Worm (Caenorhabditis elegans) whole organism, L4/young adult: ENCODE measurements around the gene unc-105.

Source experiments
- W03F9.2 ChIP-seq: fragments of 150-350 bp; optimal IDR thresholded peaks from 2 replicates; lab custom pipeline; 2014; ENCODE audit warnings: missing biosample characterization, missing genetic modification characterization
- dao-5 ChIP-seq: sonication (generic microtip); optimal IDR thresholded peaks from 2 replicates; lab custom pipeline; 2016; ENCODE audit warnings: missing genotype, missing genetic modification characterization, moderate library complexity, missing compliant biosample characterization
- him-1 ChIP-seq: sonication (generic microtip); optimal IDR thresholded peaks from 2 replicates; lab custom pipeline; 2016; ENCODE audit warnings: missing genotype, missing genetic modification reagents, missing genetic modification characterization, missing compliant biosample characterization

Gene unc-105

DNA sequence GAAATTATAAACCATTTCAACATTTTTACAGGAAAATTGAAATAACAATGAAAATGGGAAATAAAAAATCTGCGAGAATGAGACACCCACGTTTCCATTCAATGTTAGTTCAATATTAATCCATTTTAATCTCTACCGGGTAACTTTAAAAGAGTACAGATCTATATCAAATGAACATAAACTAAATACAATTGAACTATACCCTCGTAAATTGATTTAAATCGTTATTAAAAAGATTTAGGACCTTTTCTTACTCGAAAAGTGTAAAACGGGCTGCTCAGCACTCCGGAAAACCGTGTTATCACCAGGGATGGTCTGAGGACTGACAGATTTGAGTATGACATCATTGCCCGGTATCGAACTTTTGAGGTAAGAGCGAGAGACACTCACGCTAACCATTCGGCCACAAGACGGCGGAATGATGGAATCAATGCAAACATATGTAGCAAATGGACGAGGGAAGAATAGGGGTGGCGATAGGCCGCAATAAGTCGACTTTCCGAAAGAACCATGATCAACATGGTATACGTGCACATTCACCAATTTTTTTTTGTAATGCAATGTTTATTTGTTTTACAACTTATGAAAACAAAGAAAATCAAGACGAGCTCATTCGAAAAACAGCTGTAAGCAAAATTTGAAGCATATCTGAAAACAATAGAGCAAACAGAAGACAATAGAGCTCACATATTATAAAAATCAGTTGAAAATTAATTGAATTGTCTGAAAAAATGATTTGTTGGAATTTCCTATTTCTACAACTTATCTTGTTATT is 9.2 kb upstream of the unc-105 start, which contains the start of the genes chst-1 and C41C4.9:
TSS of gene chst-1 (minus strand) at position 51 of the 775 bp plus-strand sequence.
TSS of gene C41C4.9 (plus strand) at position 725 of the 775 bp plus-strand sequence.
- TF ChIP-seq him-1 (tag; lab: Kevin White, UChicago) (peak; percentile 19), W03F9.2 (tag; lab: Kevin White, UChicago) (no peak), dao-5 (tag; lab: Kevin White, UChicago) (peak; percentile 90)

DNA sequence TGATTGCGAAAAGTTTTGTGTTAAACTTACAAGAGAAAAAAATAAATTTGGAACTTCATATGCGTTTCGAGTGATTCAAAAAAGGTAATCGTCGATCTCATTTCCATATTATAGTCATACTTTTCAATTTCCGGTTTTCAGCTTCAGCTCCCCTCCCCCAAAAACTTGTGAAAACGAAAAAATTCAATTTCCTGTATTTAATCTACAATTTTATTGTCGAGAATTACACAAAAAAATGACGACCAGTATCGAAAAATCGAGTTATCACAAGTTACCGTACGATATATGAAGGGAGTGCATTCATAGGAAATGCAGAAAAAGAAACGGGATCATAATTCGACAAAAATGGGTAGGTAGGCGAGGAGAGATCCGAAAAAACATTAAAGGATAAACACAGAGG is 4.2 kb upstream of the unc-105 start, which contains the start of gene lron-4:
TSS of gene lron-4 (minus strand) at position 101 of the 400 bp plus-strand sequence.
- no peak for TF ChIP-seq him-1 (tag; lab: Kevin White, UChicago)
- TF ChIP-seq dao-5 (tag; lab: Kevin White, UChicago) = no peak
- TF ChIP-seq W03F9.2 (tag; lab: Kevin White, UChicago) = no peak

DNA sequence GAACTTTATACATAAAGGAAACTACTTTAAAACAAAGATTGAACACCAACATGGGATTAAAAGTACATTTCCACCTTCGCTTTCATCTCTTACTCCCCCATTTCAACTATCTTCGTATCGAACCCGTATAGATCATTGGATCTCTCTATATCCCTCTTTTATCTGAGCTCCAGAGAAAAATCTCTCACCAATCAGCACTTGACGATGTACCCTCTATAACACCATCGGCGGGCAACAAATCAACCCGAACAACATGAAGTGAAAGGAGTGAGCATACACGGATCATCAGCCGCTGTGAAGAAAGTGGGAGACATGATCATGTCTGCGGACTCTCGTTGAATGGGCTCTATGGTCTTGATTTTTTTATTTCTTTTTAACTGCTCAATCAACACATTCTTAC is 1.2 kb downstream of the unc-105 start:
- TF ChIP-seq W03F9.2 (tag; lab: Kevin White, UChicago) (no peak), him-1 (tag; lab: Kevin White, UChicago) (no peak), dao-5 (tag; lab: Kevin White, UChicago) (no peak)

DNA sequence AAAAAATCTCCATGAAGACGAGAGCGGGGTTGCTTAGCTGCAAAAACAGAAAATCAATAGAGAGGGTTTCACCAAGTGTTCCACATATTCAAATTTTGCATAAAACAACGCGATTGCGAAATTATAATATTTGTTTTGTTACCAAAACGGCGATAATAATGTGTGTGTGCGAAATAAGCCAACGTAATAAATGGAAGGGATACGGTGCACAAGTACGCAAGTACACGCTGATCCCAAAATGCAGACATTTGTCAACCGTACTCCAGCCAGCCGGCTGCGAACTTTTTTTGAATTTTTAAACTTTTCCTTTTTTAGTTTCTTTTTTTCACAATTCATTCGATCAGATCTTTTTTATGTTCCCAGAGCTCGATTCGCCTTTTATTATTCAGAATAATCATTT is 8.6 kb downstream of the unc-105 start, which contains the start of gene ire-1:
TSS of gene ire-1 (minus strand) at position 44 of the 400 bp plus-strand sequence.
- TF ChIP-seq dao-5 (tag; lab: Kevin White, UChicago) (no peak), W03F9.2 (tag; lab: Kevin White, UChicago) (peak; percentile 70), him-1 (tag; lab: Kevin White, UChicago) (no peak)

DNA sequence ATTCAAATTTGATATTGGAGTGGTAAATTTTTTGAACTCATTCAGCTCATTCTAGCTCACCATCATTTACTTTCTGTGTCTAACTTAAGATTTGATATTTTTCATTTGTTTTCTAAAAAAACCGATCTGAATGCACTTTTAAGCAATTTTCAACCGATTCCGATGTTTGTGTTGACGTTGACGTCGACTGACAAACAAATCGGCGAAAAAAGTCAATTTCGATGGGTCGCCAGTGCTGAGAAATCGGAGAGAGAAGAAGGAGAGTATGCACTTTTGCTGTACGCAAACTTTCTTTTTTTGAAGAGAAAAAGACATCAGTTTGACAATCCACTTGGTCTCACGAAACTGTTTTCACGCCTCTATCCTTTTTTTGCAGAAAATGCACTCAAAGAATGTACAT is 9.2 kb downstream of the unc-105 start:
- TF ChIP-seq W03F9.2 (tag; lab: Kevin White, UChicago) (no peak), dao-5 (tag; lab: Kevin White, UChicago) (no peak), him-1 (tag; lab: Kevin White, UChicago) (no peak)

DNA sequence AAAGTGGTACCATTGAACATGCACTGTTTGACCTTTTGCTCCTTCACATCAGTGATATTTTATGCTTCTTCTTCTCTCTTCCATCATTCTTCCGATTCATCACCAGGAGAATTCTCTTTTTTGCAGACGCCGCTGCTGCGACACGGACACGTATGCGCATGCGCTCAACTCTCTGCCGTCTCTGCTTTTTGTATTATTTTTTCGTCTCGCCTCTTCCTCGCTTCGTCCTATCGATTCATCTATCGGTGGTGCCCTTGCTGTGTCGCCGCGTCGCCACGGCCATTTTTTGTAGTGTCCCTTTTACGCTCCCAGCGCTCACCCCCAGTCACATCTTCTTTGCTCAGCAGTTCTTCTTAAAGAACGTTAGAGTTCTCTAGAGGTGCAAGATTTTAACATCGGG is 9.9 kb downstream of the unc-105 start:
- peak; percentile 49 for TF ChIP-seq W03F9.2 (tag; lab: Kevin White, UChicago)
- no peak for TF ChIP-seq dao-5 (tag; lab: Kevin White, UChicago)

DNA sequence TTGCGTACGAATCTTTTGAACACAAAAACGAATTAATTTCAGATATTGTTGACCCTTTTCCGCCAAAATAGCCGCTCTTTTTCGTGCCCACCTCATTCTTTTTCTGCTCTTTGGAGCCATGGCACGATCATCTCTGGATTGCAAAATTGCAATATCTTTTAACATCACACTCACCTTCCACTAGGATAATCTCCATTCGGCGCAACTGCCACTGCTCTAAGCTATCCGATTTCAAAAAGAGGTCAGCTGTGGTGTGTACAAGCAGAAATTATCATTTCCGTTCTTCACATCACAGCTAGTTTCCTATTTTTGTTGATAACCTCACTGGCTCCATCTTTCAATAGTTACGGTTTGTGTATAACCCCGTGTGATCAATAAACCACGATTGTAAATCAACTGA is 10.4 kb downstream of the unc-105 start:
- TF ChIP-seq dao-5 (tag; lab: Kevin White, UChicago) = no peak
- no peak for TF ChIP-seq him-1 (tag; lab: Kevin White, UChicago)
- TF ChIP-seq W03F9.2 (tag; lab: Kevin White, UChicago) = no peak

DNA sequence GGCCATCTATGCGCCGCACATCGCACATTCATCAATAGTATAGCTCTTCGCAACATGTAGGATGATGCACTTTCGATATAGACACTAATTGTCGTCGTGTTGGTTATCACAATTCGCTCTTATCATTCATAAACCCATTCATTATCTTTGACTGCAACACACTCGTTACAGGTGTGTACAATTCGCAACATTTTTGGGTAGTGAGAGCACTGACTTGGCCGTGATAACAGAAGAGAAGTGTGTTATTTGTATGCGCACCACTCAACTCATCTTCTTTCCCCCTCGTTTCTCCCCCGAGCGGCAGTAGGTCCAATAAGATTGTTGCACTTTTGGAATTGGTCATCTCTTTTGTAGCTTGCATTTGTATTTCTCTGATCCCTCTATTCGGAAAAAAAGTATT is 11.0 kb downstream of the unc-105 start:
- TF ChIP-seq W03F9.2 (tag; lab: Kevin White, UChicago) (no peak), dao-5 (tag; lab: Kevin White, UChicago) (no peak), him-1 (tag; lab: Kevin White, UChicago) (no peak)

DNA sequence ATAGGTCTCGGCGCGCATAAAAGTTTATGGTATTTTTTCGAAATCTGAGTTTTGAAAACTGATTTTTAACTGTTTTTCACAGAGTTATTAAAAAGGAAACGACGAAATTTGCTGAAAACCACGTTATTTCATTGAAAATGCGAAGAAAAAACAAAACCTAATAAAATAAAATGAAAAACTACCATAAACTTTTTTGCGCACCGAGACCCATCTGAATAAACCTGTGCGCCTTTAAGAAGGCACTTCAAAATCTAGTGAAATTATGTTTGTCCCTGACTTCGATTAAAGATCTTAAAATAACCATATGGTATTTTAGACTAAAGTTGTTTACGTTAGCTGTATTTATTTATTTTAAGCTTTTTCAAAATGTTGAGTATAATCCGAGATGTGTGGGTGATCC is 11.5 kb downstream of the unc-105 start:
- TF ChIP-seq W03F9.2 (tag; lab: Kevin White, UChicago) (no peak), dao-5 (tag; lab: Kevin White, UChicago) (no peak), him-1 (tag; lab: Kevin White, UChicago) (no peak)

DNA sequence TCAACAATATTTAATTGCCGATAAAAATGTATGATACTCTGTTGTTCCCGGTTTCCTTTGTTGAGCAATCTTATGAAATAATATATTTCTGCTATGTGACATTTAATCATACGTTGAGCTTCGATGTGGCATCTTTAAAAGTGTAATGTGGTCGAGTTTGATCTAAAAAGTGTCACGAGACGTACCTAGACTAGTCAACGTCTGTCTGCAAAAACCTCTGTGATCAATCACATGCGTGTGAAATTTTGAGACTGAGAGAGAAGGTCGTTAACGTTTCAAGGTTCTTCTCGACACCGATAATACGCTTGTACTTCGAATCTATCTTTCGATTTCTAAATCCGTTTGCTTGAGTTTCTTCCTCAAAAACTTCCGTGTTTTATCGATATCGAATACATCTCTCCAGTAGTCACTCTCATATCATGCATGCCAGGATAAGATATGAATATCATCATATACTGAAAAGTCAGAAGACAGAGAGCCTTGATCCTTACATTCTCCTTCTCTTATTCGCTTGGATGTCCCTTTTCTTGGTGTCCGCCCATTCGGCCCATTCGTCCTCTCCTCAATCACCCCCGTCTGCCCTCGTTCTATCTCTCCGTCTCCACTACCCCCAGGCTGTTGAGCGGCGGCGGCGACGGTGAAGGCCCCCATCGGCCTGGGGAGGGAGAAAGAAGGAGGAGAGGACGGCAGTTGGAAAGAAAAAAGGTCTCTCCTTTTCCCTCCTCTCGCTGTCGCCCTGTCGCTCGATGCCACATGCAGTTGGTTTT is 12.2 kb downstream of the unc-105 start:
- no peak for TF ChIP-seq W03F9.2 (tag; lab: Kevin White, UChicago)
- TF ChIP-seq him-1 (tag; lab: Kevin White, UChicago) = peak; percentile 36
- peak; percentile 9 for TF ChIP-seq dao-5 (tag; lab: Kevin White, UChicago)

DNA sequence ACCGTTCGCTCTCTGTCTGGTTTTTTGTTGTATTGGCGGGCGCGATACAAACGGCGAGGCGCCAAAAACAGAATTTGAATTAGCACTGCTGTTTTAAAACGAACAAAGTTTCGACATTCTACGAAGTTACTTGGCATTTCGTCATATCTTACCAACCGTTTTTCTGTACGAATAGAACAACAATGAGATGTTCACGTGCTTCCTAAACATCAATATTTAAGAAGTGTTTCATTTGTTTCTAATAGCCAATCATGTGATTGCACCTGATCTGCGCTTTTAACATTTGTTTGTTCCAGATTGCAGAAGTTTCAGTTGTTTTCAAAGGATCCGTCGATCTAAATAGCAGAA is 12.8 kb downstream of the unc-105 start:
- TF ChIP-seq him-1 (tag; lab: Kevin White, UChicago) (no peak), W03F9.2 (tag; lab: Kevin White, UChicago) (no peak), dao-5 (tag; lab: Kevin White, UChicago) (no peak)

DNA sequence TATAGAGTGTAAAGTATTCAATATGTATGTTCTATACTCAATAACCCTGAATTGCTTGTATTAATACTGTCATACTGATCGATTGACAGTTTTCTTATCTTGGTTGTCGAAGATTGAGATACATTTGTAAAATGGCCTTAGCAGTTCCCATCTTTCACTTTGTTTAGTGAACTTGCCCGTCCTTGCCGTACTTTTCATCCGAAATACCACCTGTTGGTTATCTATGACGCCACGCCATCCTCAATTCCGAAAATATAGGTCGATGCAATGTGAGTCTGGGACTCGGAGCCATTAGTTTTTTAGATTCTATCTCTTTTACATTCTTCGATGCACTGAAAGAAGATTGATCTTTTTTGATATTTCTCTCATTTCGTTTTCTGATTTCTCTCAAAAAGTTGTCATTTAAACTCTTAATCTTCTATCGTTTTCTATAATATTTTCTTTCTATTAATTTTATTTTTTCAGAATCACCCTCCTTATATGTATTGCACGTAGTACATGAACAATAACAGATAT is 13.3 kb downstream of the unc-105 start, which contains the start of gene ulp-4:
TSS of gene ulp-4 (plus strand) at position 466 of the 516 bp plus-strand sequence.
- no peak for TF ChIP-seq dao-5 (tag; lab: Kevin White, UChicago)
- TF ChIP-seq W03F9.2 (tag; lab: Kevin White, UChicago) = no peak
- no peak for TF ChIP-seq him-1 (tag; lab: Kevin White, UChicago)

DNA sequence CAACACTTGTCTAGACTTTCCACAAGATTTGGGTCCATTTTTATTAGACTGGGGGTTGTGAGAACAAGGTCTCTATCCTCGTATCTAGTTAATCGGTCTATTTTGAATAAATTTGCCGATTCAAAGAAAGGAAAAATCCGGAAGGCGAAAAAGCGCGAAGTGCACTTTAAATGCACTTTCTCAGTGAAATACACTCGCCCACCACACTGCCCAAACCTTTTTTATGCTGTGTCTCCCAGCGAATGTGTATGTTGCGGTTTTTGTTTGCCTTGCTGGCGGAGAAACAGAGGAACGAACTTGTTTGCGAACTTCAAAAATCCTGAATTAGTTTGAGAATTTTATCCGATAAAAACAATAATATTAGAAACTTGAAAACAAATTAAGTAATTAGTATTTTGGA is 14.5 kb downstream of the unc-105 start:
- no peak for TF ChIP-seq him-1 (tag; lab: Kevin White, UChicago)
- TF ChIP-seq dao-5 (tag; lab: Kevin White, UChicago) = no peak
- TF ChIP-seq W03F9.2 (tag; lab: Kevin White, UChicago) = no peak
